Fruit fly (Drosophila melanogaster) whole organism, prepupa: Measurements from ENCODE around the gene SCAR.
A peak's percentile ranks its signal among the peaks of the same experiment; 100 is the strongest.

Experiments used
- CG1621 ChIP-seq: fragments of 200-800 bp; sonication (Bioruptor generic); optimal IDR thresholded peaks from 3 replicates; lab custom pipeline; 2018; ENCODE audit warnings: missing biosample characterization, mild to moderate bottlenecking, missing genetic modification characterization
- CG3032 ChIP-seq: fragments of 200-800 bp; optimal IDR thresholded peaks from 2 replicates; lab custom pipeline; 2019; ENCODE audit warnings: missing biosample characterization, mild to moderate bottlenecking, missing genetic modification characterization, moderate library complexity
- CG32006 ChIP-seq: fragments of 200-800 bp; sonication (Bioruptor generic); optimal IDR thresholded peaks from 3 replicates; lab custom pipeline; 2017; ENCODE audit warnings: missing biosample characterization, mild to moderate bottlenecking, missing genetic modification characterization
- Hr38 ChIP-seq: sonication (Bioruptor generic); optimal IDR thresholded peaks from 2 replicates; lab custom pipeline; 2016; ENCODE audit warnings: missing biosample characterization, missing genetic modification characterization
- Lpt ChIP-seq: fragments of 200-800 bp; sonication (Bioruptor generic); optimal IDR thresholded peaks from 3 replicates; lab custom pipeline; 2016; ENCODE audit warnings: missing biosample characterization, missing genetic modification characterization
- Smox ChIP-seq: fragments of 200-800 bp; sonication (Bioruptor generic); optimal IDR thresholded peaks from 3 replicates; lab custom pipeline; 2016; ENCODE audit warnings: missing biosample characterization, missing genetic modification characterization
- eg ChIP-seq: fragments of 200-800 bp; sonication (Bioruptor generic); IDR thresholded peaks from 3 replicates; pipeline ENCODE4 v1.3.6; 2022; ENCODE audit warnings: missing biosample characterization, missing genetic modification characterization

DNA sequence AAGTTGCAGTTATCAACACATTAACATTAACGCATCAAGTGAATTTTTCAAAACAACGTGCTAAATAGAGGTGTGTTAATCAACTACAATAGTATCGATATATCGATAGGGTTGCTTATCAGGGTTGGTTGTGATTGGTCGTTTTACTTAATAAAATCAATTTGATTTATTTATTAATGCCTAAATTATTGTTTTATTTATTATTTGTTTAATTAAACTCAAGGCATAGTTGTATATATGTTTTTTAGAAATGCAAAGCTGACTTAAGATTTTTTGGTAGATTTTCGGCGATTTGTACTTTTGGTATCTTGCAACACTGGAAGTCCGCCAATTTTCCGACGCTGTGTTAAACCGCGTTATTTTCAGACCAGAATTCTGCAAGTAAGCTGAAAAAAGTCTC lies 34.4 kb downstream of the SCAR start, which contains the start of the genes Art8 and dUTPase:
- TF ChIP-seq Lpt (GFP tag; lab: Kevin White, UChicago) (peak; percentile 12), Smox (GFP tag; lab: Kevin White, UChicago) (no peak), Hr38 (no peak), CG1621 (peak; percentile 13), CG3032 (tag; lab: Kevin White, UChicago) (peak; percentile 63), CG32006 (GFP tag; lab: Kevin White, UChicago) (no peak), eg (peak; percentile 40; the same call in 1 of the 3 replicates)
